Worm (Caenorhabditis elegans): ENCODE data around the gene K03A1.4.

K03A1.4 gene

DNA sequence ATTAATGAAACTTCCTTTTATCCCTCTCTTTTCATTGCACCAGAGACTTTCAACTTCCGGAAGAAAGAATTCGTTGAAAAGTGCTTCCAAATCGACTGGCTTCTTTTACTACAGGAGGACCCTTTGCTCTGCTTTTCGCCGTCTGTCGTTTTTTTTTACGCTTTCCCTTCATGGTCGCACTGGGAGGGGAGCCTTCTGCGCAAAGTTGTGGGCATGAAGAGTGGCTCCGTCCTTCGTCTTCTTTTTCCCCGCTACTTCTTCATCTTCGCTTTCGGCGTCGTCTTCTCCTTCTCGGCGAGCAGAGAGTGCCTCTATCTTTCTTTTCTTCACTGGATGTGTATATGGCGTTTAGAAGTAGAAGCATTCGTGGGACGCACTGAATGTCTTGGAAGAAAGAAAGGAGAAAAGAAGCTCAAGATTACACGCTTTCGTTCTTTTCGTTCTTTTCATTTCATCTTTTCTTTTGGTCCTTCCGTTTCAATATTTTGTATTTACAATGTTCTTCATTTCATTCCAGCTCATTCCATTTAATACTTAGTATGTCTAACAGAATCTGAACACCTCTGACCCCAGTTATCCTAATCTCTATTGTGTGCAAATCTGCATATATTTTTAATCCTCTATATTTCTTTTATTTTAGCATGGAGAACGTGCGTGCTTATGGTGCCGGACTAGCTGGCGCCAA is 28.6 kb upstream of the K03A1.4 start, which contains the start of gene sng-1:
Gene sng-1, plus strand, starts transcription at position 635 of the 685 bp plus-strand sequence.
- TF ChIP-seq K12H6.12 (tag; optimal IDR thresholded peaks at IDR 0.05) = peak; percentile 26
- no peak for TF ChIP-seq snpc-1.3 (tag; optimal IDR thresholded peaks at IDR 0.05; ENCODE audit: insufficient read depth)
- no peak for TF ChIP-seq zfh-2 (GFP tag; conservative IDR thresholded peaks at IDR 0.05)
- no peak for TF ChIP-seq B0035.1 (tag; optimal IDR thresholded peaks at IDR 0.05)
- no peak for TF ChIP-seq somi-1 (GFP tag; optimal IDR thresholded peaks at IDR 0.05)
- TF ChIP-seq hmg-20 (GFP tag; IDR thresholded peaks at IDR 0.05) = no peak
- TF ChIP-seq nhr-90 (tag; optimal IDR thresholded peaks at IDR 0.05) = no peak

DNA sequence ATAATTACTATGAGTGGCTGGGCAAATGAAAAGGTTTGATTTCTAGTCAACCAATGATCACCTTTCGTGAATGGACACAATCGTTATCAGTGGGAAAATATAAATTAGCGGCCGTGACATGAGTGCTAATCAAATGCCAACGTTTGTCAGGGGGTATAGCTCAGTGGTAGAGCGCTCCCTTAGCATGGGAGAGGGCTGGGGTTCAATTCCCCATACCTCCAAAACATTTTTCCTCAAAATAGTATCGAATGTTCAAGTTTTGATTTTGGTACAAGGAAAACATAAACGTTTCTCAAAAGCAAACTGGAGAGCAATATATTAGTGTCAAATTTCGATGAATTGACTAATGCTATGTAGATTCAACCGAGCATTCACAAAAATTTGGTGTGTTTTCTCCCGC is 25.1 kb upstream of the K03A1.4 start:
- peak; percentile 14 for TF ChIP-seq somi-1 (GFP tag; optimal IDR thresholded peaks at IDR 0.05)
- TF ChIP-seq ceh-27 (GFP tag; optimal IDR thresholded peaks at IDR 0.05) = peak; percentile 11
- no peak for TF ChIP-seq Y95B8A.8 (GFP tag; IDR thresholded peaks at IDR 0.05)
- TF ChIP-seq T07F8.4 (tag; optimal IDR thresholded peaks at IDR 0.05) = peak; percentile 4
- no peak for TF ChIP-seq nhr-27 (tag; optimal IDR thresholded peaks at IDR 0.05)
- peak; percentile 32 for TF ChIP-seq ZK185.1 (tag; optimal IDR thresholded peaks at IDR 0.05; ENCODE audit: poor library complexity, severe bottlenecking)
- 0 out of 2 replicates have a peak, but pooled peaks have one; percentile 69 for TF ChIP-seq bed-1 (GFP tag; IDR thresholded peaks at IDR 0.05)
- peak; percentile 14 for TF ChIP-seq F49E8.2 (tag; optimal IDR thresholded peaks at IDR 0.05; ENCODE audit: insufficient read depth)
- no peak for TF ChIP-seq Y67H2A.10 (GFP tag; conservative IDR thresholded peaks at IDR 0.05)
- peak; percentile 71; the same call in 1 of the 2 replicates for TF ChIP-seq ztf-25 (GFP tag; IDR thresholded peaks at IDR 0.05)
- no peak for TF ChIP-seq ama-1 (optimal IDR thresholded peaks at IDR 0.05)
- peak in 1 of 2 experiments; percentile 25 for TF ChIP-seq ama-1 (GFP tag; optimal IDR thresholded peaks at IDR 0.05)
- peak; percentile 71 for TF ChIP-seq hmg-1.2 (GFP tag; IDR thresholded peaks at IDR 0.05)
- TF ChIP-seq B0261.1 (tag; optimal IDR thresholded peaks at IDR 0.05) = peak; percentile 88
- no peak for TF ChIP-seq hlh-26 (GFP tag; conservative IDR thresholded peaks at IDR 0.05)
- TF ChIP-seq chd-7 (tag; optimal IDR thresholded peaks at IDR 0.05) = peak; percentile 67
- TF ChIP-seq hrde-1 (tag; optimal IDR thresholded peaks at IDR 0.05; ENCODE audit: borderline replicate concordance) = peak; percentile 44
- TF ChIP-seq ztf-22 (GFP tag; optimal IDR thresholded peaks at IDR 0.05) = peak; percentile 21
- TF ChIP-seq nhr-90 (tag; optimal IDR thresholded peaks at IDR 0.05) = peak; percentile 81
- peak; percentile 0 for TF ChIP-seq K12H6.12 (tag; optimal IDR thresholded peaks at IDR 0.05)
- peak; percentile 82 for TF ChIP-seq die-1 (tag; optimal IDR thresholded peaks at IDR 0.05)
- TF ChIP-seq mes-4 (tag; optimal IDR thresholded peaks at IDR 0.05) = no peak
- peak; percentile 18 for TF ChIP-seq ets-4 (GFP tag; optimal IDR thresholded peaks at IDR 0.05)
- no peak for TF ChIP-seq efl-1 (GFP tag; optimal IDR thresholded peaks at IDR 0.05)
- no peak for TF ChIP-seq F33H1.4 (GFP tag; IDR thresholded peaks at IDR 0.05)
- peak; percentile 39; the same call in 1 of the 2 replicates for TF ChIP-seq madf-6 (GFP tag; IDR thresholded peaks at IDR 0.05)
- TF ChIP-seq athp-1 (tag; optimal IDR thresholded peaks at IDR 0.05) = peak; percentile 60
- 0 out of 2 replicates have a peak, but pooled peaks have one; percentile 20 for TF ChIP-seq B0336.3 (GFP tag; IDR thresholded peaks at IDR 0.05)
- no peak for TF ChIP-seq Y53F4B.3 (GFP tag; IDR thresholded peaks at IDR 0.05)
- TF ChIP-seq ceh-58 (GFP tag; IDR thresholded peaks at IDR 0.05) = no peak
- no peak for TF ChIP-seq madf-8 (GFP tag; conservative IDR thresholded peaks at IDR 0.05)
- no peak for TF ChIP-seq Y53G8AR.9 (GFP tag; conservative IDR thresholded peaks at IDR 0.05)
- no peak for TF ChIP-seq mel-28 (tag; optimal IDR thresholded peaks at IDR 0.05; ENCODE audit: borderline replicate concordance)
- TF ChIP-seq dpl-1 (GFP tag; optimal IDR thresholded peaks at IDR 0.05) = no peak
- TF ChIP-seq F52B5.7 (tag; optimal IDR thresholded peaks at IDR 0.05) = peak; percentile 17
- TF ChIP-seq ztf-26 (tag; optimal IDR thresholded peaks at IDR 0.05) = peak; percentile 50
- peak; percentile 75 for TF ChIP-seq egl-44 (GFP tag; IDR thresholded peaks at IDR 0.05)
- TF ChIP-seq zfh-2 (GFP tag; conservative IDR thresholded peaks at IDR 0.05) = no peak
- peak; percentile 80 for TF ChIP-seq him-1 (tag; optimal IDR thresholded peaks at IDR 0.05)
- TF ChIP-seq ekl-4 (GFP tag; IDR thresholded peaks at IDR 0.05) = peak; percentile 37; the same call in 1 of the 2 replicates
- TF ChIP-seq F10E7.11 (tag; optimal IDR thresholded peaks at IDR 0.05) = no peak
- 0 out of 2 replicates have a peak, but pooled peaks have one; percentile 27 for TF ChIP-seq ceh-91 (GFP tag; IDR thresholded peaks at IDR 0.05)
